Worm (Caenorhabditis elegans): ENCODE results near the gene F39E9.14.

ce11 chrII:3277686-3278085 lies 12.8 kb downstream of the F39E9.14 start, which contains the start of gene F02E11.4:
- TF ChIP-seq flt-1 (GFP tag; IDR thresholded peaks at IDR 0.05) (no peak), ref-1 (GFP tag; conservative IDR thresholded peaks at IDR 0.05) (no peak), ztf-29 (GFP tag; IDR thresholded peaks at IDR 0.05) (no peak), T22C8.4 (GFP tag; IDR thresholded peaks at IDR 0.05) (no peak)

All from whole organism, midembryonic.